Fruit fly (Drosophila melanogaster) whole organism, prepupa: Measurements from ENCODE around the gene CG15822.

Source experiments
- CG15336 ChIP-seq: fragments of 200-800 bp; sonication (Bioruptor generic); IDR thresholded peaks from 2 replicates; pipeline ENCODE4 v1.3.6; 2022; ENCODE audit warnings: missing biosample characterization, missing genetic modification characterization
- CG34406 ChIP-seq: fragments of 200-800 bp; sonication (Bioruptor generic); optimal IDR thresholded peaks from 3 replicates; lab custom pipeline; 2016; ENCODE audit warnings: missing biosample characterization, missing genetic modification characterization
- CG4318 ChIP-seq: fragments of 200-800 bp; sonication (Bioruptor generic); optimal IDR thresholded peaks from 3 replicates; lab custom pipeline; 2017; ENCODE audit warnings: missing biosample characterization, mild to moderate bottlenecking, missing genetic modification characterization
- CG6276 ChIP-seq: fragments of 200-800 bp; sonication (Bioruptor generic); optimal IDR thresholded peaks from 2 replicates; lab custom pipeline; 2017; ENCODE audit warnings: missing biosample characterization, mild to moderate bottlenecking, missing genetic modification characterization
- Eip93F ChIP-seq: fragments of 200-800 bp; sonication (Bioruptor generic); optimal IDR thresholded peaks from 2 replicates; lab custom pipeline; 2016; ENCODE audit warnings: missing biosample characterization, mild to moderate bottlenecking, missing genetic modification characterization
- Hr38 ChIP-seq: sonication (Bioruptor generic); optimal IDR thresholded peaks from 2 replicates; lab custom pipeline; 2016; ENCODE audit warnings: missing biosample characterization, missing genetic modification characterization
- Lpt ChIP-seq: fragments of 200-800 bp; sonication (Bioruptor generic); optimal IDR thresholded peaks from 3 replicates; lab custom pipeline; 2016; ENCODE audit warnings: missing biosample characterization, missing genetic modification characterization
- Smox ChIP-seq: fragments of 200-800 bp; sonication (Bioruptor generic); optimal IDR thresholded peaks from 3 replicates; lab custom pipeline; 2016; ENCODE audit warnings: missing biosample characterization, missing genetic modification characterization
- Sox102F ChIP-seq: fragments of 200-800 bp; sonication (Bioruptor generic); optimal IDR thresholded peaks from 2 replicates; lab custom pipeline; 2016; ENCODE audit warnings: missing biosample characterization, mild to moderate bottlenecking, missing genetic modification characterization
- dac ChIP-seq: fragments of 200-800 bp; sonication (Bioruptor generic); optimal IDR thresholded peaks from 2 replicates; lab custom pipeline; 2017; ENCODE audit warnings: missing biosample characterization, mild to moderate bottlenecking, missing genetic modification characterization
- lz ChIP-seq: fragments of 200-800 bp; sonication (Bioruptor generic); optimal IDR thresholded peaks from 3 replicates; lab custom pipeline; 2016; ENCODE audit warnings: missing biosample characterization, missing genetic modification characterization
- pdm3 ChIP-seq: fragments of 200-800 bp; sonication (Bioruptor generic); optimal IDR thresholded peaks from 3 replicates; lab custom pipeline; 2016; ENCODE audit warnings: missing biosample characterization, missing genetic modification characterization

DNA sequence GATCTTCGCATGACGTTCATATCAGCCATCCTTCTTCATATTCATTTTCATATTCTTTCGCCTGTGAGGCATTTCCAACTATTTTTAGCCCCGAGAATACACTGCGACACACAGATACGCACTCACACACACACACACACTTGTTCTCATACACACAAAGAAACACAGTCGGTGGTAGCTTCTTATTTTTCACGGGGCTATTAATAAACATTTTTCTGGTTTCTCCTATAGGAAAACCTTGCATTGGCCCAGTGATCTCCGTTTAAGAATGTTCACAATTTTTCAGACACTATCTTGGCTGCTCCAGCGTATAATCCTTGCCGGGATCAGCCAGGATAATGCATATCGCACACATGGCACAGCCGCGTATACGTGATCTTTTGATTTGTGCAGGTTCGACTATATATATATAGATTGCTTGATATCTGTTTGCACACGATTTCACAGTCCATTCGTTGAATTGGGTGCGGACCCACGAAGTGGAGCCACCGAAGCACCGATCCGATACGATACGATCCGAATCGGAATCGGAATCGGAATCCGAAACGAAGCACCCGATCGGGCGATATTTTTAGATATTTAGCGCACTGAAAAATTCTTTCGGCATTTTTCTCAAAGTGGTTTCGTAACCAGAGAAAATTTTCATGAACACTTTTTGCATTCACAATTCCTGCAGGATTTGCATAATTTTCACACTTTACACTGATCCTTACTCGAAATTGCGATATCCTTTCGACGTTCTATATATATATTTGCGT, 48.8 kb downstream of the CG15822 start:
- no peak for TF ChIP-seq lz (GFP tag; lab: Kevin White, UChicago)
- TF ChIP-seq Hr38, result no peak
- no peak for TF ChIP-seq Smox (GFP tag; lab: Kevin White, UChicago)
- TF ChIP-seq Sox102F (GFP tag; lab: Kevin White, UChicago), result no peak
- no peak for TF ChIP-seq Lpt (GFP tag; lab: Kevin White, UChicago)
- no peak for TF ChIP-seq CG4318
- TF ChIP-seq CG15336, result no peak
- no peak for TF ChIP-seq CG34406 (GFP tag; lab: Kevin White, UChicago)
- TF ChIP-seq pdm3 (GFP tag; lab: Kevin White, UChicago), result no peak
- TF ChIP-seq dac (GFP tag; lab: Kevin White, UChicago), result no peak
- no peak for TF ChIP-seq Eip93F
- no peak for TF ChIP-seq CG6276 (GFP tag; lab: Kevin White, UChicago)
